Fruit fly (Drosophila melanogaster) whole organism, pupa: ENCODE measurements around the gene BBIP1.

Experiments
- CG13204 ChIP-seq: fragments of 200-800 bp; sonication (Bioruptor generic); optimal IDR thresholded peaks from 2 replicates; lab custom pipeline; 2018; ENCODE audit warnings: missing biosample characterization, mild to moderate bottlenecking, missing genetic modification characterization, moderate library complexity
- CG15710 ChIP-seq: fragments of 200-800 bp; sonication (Bioruptor generic); optimal IDR thresholded peaks from 2 replicates; lab custom pipeline; 2018; ENCODE audit warnings: missing biosample characterization, mild to moderate bottlenecking, missing genetic modification characterization, moderate library complexity
- CG17806 ChIP-seq: fragments of 200-800 bp; sonication (Bioruptor generic); optimal IDR thresholded peaks from 2 replicates; lab custom pipeline; 2018; ENCODE audit warnings: missing biosample characterization, mild to moderate bottlenecking, missing genetic modification characterization, moderate library complexity
- CG34367 ChIP-seq: fragments of 200-800 bp; sonication (Bioruptor generic); optimal IDR thresholded peaks from 2 replicates; lab custom pipeline; 2018; ENCODE audit warnings: missing biosample characterization, mild to moderate bottlenecking, missing genetic modification characterization
- CG4496 ChIP-seq: fragments of 200-800 bp; sonication (Bioruptor generic); IDR thresholded peaks from 3 replicates; pipeline ENCODE4 v1.3.6; 2022; ENCODE audit warnings: missing biosample characterization, missing genetic modification characterization
- D1 ChIP-seq: fragments of 200-800 bp; sonication (Bioruptor generic); optimal IDR thresholded peaks from 2 replicates; lab custom pipeline; 2018; ENCODE audit warnings: missing biosample characterization, mild to moderate bottlenecking, missing genetic modification characterization, moderate library complexity
- EcR ChIP-seq: fragments of 200-800 bp; sonication (Bioruptor generic); optimal IDR thresholded peaks from 3 replicates; lab custom pipeline; 2019; ENCODE audit warnings: missing biosample characterization, missing genetic modification characterization, mild to moderate bottlenecking, moderate library complexity, missing genetic modification reagents
- Ets98B ChIP-seq: fragments of 200-800 bp; sonication (Bioruptor generic); IDR thresholded peaks from 2 replicates; pipeline ENCODE4 v1.3.6; 2022; ENCODE audit warnings: missing biosample characterization, missing genetic modification characterization
- Snoo ChIP-seq: fragments of 200-800 bp; sonication (Bioruptor generic); optimal IDR thresholded peaks from 3 replicates; lab custom pipeline; 2017; ENCODE audit warnings: missing biosample characterization, mild to moderate bottlenecking, missing genetic modification characterization, inconsistent platforms
- fd96Ca ChIP-seq: fragments of 200-800 bp; sonication (Bioruptor generic); IDR thresholded peaks from 3 replicates; pipeline ENCODE4 v1.3.6; 2022; ENCODE audit warnings: missing biosample characterization, missing genetic modification characterization

DNA sequence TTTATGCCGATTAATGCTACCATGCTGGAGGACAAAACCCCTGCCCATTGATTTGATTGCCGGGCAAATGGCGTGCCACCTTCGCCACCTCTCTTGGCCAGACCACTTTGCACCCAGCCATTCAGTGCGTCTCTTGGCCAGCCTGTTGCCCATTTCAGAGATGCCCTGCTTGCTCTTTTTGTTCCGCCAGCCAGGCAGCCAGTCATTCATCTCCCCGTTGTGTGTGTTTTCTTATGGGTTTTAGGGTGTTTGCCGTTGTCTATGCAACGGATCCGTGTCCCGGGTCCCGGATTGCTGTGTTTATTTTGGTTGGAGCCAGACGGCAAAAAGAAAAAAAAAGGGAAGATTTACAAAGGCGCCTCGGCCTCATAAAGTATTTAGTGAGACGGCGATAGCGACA lies 8.2 kb upstream of the BBIP1 start:
- TF ChIP-seq CG15710 (tag; lab: Kevin White, UChicago), result no peak
- no peak for TF ChIP-seq Snoo (tag; lab: Kevin White, UChicago)
- no peak for TF ChIP-seq D1
- no peak for TF ChIP-seq EcR
- no peak for TF ChIP-seq fd96Ca (GFP tag; lab: Robert Waterston, UW)
- no peak for TF ChIP-seq CG34367 (tag; lab: Kevin White, UChicago)
- TF ChIP-seq Ets98B (GFP tag; lab: Robert Waterston, UW), result no peak
- no peak for TF ChIP-seq CG4496 (GFP tag; lab: Robert Waterston, UW)
- TF ChIP-seq CG17806 (tag; lab: Kevin White, UChicago), result no peak
- no peak for TF ChIP-seq CG13204 (GFP tag; lab: Kevin White, UChicago)
